Worm (Caenorhabditis elegans): ENCODE measurements around the gene bigr-1.

bigr-1 gene

DNA sequence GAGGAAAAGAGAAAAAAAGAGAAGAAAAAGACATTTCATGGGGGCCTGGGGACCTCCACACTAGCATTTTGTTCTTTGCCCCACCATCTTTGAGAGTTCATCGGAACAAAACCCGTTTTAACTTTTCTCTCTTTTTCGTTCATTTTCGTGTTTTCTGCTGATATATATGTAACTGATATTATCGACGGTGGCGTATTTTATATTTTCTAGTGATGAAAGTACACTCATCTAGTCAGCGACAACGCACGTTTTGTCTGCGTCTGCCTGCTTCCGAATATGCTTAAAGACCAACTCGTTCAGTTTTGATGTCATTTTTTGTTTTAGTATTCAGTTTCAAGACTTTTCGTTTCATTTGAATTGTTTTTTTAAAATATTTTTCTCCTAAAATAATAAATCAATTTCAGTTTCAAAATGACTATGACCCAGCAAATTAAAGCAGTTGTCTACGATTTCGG lies at the start of gene bigr-1 (continued):
- TF ChIP-seq ceh-62 (tag; optimal IDR thresholded peaks at IDR 0.05) (no peak), Y48G9A.11 (GFP tag; IDR thresholded peaks at IDR 0.05) (no peak)

ce11 chrII:11132542-11132941 lies 48.9 kb upstream of the bigr-1 start, which contains the start of gene F40F8.11:
TSS of gene F40F8.11 (minus strand) at chrII:11132590.
- TF ChIP-seq lin-38 (GFP tag; IDR thresholded peaks at IDR 0.05) (peak; percentile 93), nhr-28 (tag; optimal IDR thresholded peaks at IDR 0.05) (peak; percentile 1), mep-1 (tag; optimal IDR thresholded peaks at IDR 0.05) (peak; percentile 21), dve-1 (tag; optimal IDR thresholded peaks at IDR 0.05; ENCODE audit: insufficient read depth) (peak; percentile 66), lim-7 (GFP tag; IDR thresholded peaks at IDR 0.05) (no peak), nhr-77 (tag; optimal IDR thresholded peaks at IDR 0.05) (peak; percentile 23), lsy-2 (tag; optimal IDR thresholded peaks at IDR 0.05) (peak in 1 of 2 experiments; percentile 82), dpl-1 (GFP tag; optimal IDR thresholded peaks at IDR 0.05) (peak; percentile 86), egl-43 (GFP tag; IDR thresholded peaks at IDR 0.05) (no peak), tra-1 (GFP tag; IDR thresholded peaks at IDR 0.05) (no peak), hlh-30 (tag; optimal IDR thresholded peaks at IDR 0.05; ENCODE audit: insufficient read depth) (peak; percentile 25), aha-1 (tag) (peak; percentile 8), T20F7.1 (GFP tag; optimal IDR thresholded peaks at IDR 0.05) (no peak), nhr-48 (tag; optimal IDR thresholded peaks at IDR 0.05) (no peak), nhr-102 (tag; optimal IDR thresholded peaks at IDR 0.05) (peak; percentile 11), mes-2 (tag; optimal IDR thresholded peaks at IDR 0.05; ENCODE audit: poor library complexity, severe bottlenecking) (peak; percentile 68), daf-16 (GFP tag; optimal IDR thresholded peaks at IDR 0.05) (peak in 1 of 2 experiments; percentile 44), daf-16 (tag; optimal IDR thresholded peaks at IDR 0.05) (peak; percentile 32)

- TF ChIP-seq madf-5 (GFP tag; IDR thresholded peaks at IDR 0.05), result no peak
- no peak for TF ChIP-seq daf-19 (GFP tag; conservative IDR thresholded peaks at IDR 0.05)
- TF ChIP-seq F49E8.2 (tag; optimal IDR thresholded peaks at IDR 0.05; ENCODE audit: borderline replicate concordance), result no peak
- no peak for TF ChIP-seq F10B5.3 (tag; optimal IDR thresholded peaks at IDR 0.05)
- no peak for TF ChIP-seq D1046.2 (GFP tag; IDR thresholded peaks at IDR 0.05)
- no peak for TF ChIP-seq nhr-6 (tag; optimal IDR thresholded peaks at IDR 0.05)
- no peak for TF ChIP-seq tag-97 (GFP tag; IDR thresholded peaks at IDR 0.05)
- TF ChIP-seq zfp-3 (GFP tag; conservative IDR thresholded peaks at IDR 0.05), result no peak
- no peak for TF ChIP-seq arid-1 (GFP tag; conservative IDR thresholded peaks at IDR 0.05)
- no peak for TF ChIP-seq tra-1 (GFP tag; IDR thresholded peaks at IDR 0.05)
- TF ChIP-seq ZK337.2 (GFP tag; IDR thresholded peaks at IDR 0.05), result no peak
- TF ChIP-seq nhr-11 (tag; optimal IDR thresholded peaks at IDR 0.05), result no peak
- no peak for TF ChIP-seq mdl-1 (tag; optimal IDR thresholded peaks at IDR 0.05)
- no peak for TF ChIP-seq hmg-1.1 (GFP tag; IDR thresholded peaks at IDR 0.05)
- TF ChIP-seq spr-3 (GFP tag; optimal IDR thresholded peaks at IDR 0.05), result no peak
- no peak for TF ChIP-seq ztf-7 (tag; optimal IDR thresholded peaks at IDR 0.05)
- no peak for TF ChIP-seq F26F4.8 (GFP tag; conservative IDR thresholded peaks at IDR 0.05)
- TF ChIP-seq unc-130 (GFP tag; optimal IDR thresholded peaks at IDR 0.05), result no peak
- TF ChIP-seq nhr-111 (GFP tag; optimal IDR thresholded peaks at IDR 0.05), result no peak
- no peak for TF ChIP-seq fkh-10 (GFP tag; optimal IDR thresholded peaks at IDR 0.05)
Measured at ce11 chrII:11134828-11135227, 46.6 kb upstream of the bigr-1 start, which contains the start of gene F40F8.5. TSS of gene F40F8.5 (minus strand) at chrII:11134928.
